Fruit fly (Drosophila melanogaster) whole organism, adult: ENCODE results near the gene CG13005.

ENCODE experiments used
- CG11617 ChIP-seq: fragments of 200-800 bp; sonication (Bioruptor generic); optimal IDR thresholded peaks from 2 replicates; lab custom pipeline; 2017; ENCODE audit warnings: mild to moderate bottlenecking, missing biosample characterization, missing genetic modification reagents, missing genetic modification characterization
- CG12768 ChIP-seq: fragments of 200-800 bp; sonication (Bioruptor generic); optimal IDR thresholded peaks from 2 replicates; lab custom pipeline; 2017; ENCODE audit warnings: missing biosample characterization, missing genetic modification characterization, mild to moderate bottlenecking, moderate library complexity, missing genetic modification reagents
- CG14711 ChIP-seq: fragments of 200-800 bp; sonication (Bioruptor generic); optimal IDR thresholded peaks from 2 replicates; lab custom pipeline; 2018; ENCODE audit warnings: missing biosample characterization, mild to moderate bottlenecking, missing genetic modification characterization, moderate library complexity
- CG1620 ChIP-seq: fragments of 200-800 bp; sonication (Bioruptor generic); optimal IDR thresholded peaks from 2 replicates; lab custom pipeline; 2016; ENCODE audit warnings: missing biosample characterization, missing genetic modification characterization
- CG33017 ChIP-seq: fragments of 200-800 bp; sonication (Bioruptor generic); optimal IDR thresholded peaks from 2 replicates; lab custom pipeline; 2018; ENCODE audit warnings: missing biosample characterization, mild to moderate bottlenecking, missing genetic modification characterization, moderate library complexity
- CG5204 ChIP-seq: fragments of 200-800 bp; sonication (Bioruptor generic); optimal IDR thresholded peaks from 2 replicates; lab custom pipeline; 2016; ENCODE audit warnings: missing biosample characterization, missing genetic modification characterization
- CG7045 ChIP-seq: fragments of 200-800 bp; sonication (Bioruptor generic); optimal IDR thresholded peaks from 2 replicates; lab custom pipeline; 2017; ENCODE audit warnings: missing biosample characterization, mild to moderate bottlenecking, missing genetic modification characterization
- CG7101 ChIP-seq: fragments of 200-800 bp; sonication (Bioruptor generic); optimal IDR thresholded peaks from 2 replicates; lab custom pipeline; 2018; ENCODE audit warnings: missing biosample characterization, mild to moderate bottlenecking, missing genetic modification characterization, moderate library complexity
- Clk ChIP-seq: fragments of 200-800 bp; sonication (Bioruptor generic); optimal IDR thresholded peaks from 2 replicates; lab custom pipeline; 2017; ENCODE audit warnings: missing biosample characterization, missing genetic modification characterization
- Crg-1 ChIP-seq: fragments of 200-800 bp; sonication (Bioruptor generic); optimal IDR thresholded peaks from 2 replicates; lab custom pipeline; 2016; ENCODE audit warnings: missing biosample characterization, missing genetic modification characterization
- Hr96 ChIP-seq: fragments of 200-800 bp; sonication (Bioruptor generic); optimal IDR thresholded peaks from 2 replicates; lab custom pipeline; 2016; ENCODE audit warnings: missing biosample characterization, missing genetic modification characterization
- Mnt ChIP-seq: fragments of 200-800 bp; sonication (Bioruptor generic); optimal IDR thresholded peaks from 2 replicates; lab custom pipeline; 2016; ENCODE audit warnings: missing biosample characterization, mild to moderate bottlenecking, missing genetic modification characterization
- bab1 ChIP-seq: fragments of 200-800 bp; sonication (Bioruptor generic); optimal IDR thresholded peaks from 3 replicates; lab custom pipeline; 2019; ENCODE audit warnings: missing biosample characterization, mild to moderate bottlenecking, missing genetic modification characterization, moderate library complexity
- cic ChIP-seq: fragments of 200-800 bp; sonication (Bioruptor generic); optimal IDR thresholded peaks from 2 replicates; lab custom pipeline; 2017; ENCODE audit warnings: missing biosample characterization, mild to moderate bottlenecking, missing genetic modification characterization, moderate library complexity
- cnc ChIP-seq, 2 experiments: fragments of >200 bp; optimal IDR thresholded peaks; 2 replicates each; lab custom pipeline; 2017
- kay ChIP-seq: fragments of 200-800 bp; sonication (Bioruptor generic); peaks from one replicate; lab custom pipeline; 2016; ENCODE audit warnings: missing biosample characterization, missing genetic modification characterization, borderline replicate concordance
- ovo ChIP-seq: fragments of 200-800 bp; sonication (Bioruptor generic); optimal IDR thresholded peaks from 2 replicates; lab custom pipeline; 2016; ENCODE audit warnings: missing biosample characterization, missing genetic modification characterization
- pad ChIP-seq: fragments of 200-800 bp; sonication (Bioruptor generic); optimal IDR thresholded peaks from 3 replicates; lab custom pipeline; 2017; ENCODE audit warnings: missing biosample characterization, missing genetic modification characterization, mild to moderate bottlenecking, moderate library complexity, missing genetic modification reagents
- tj ChIP-seq: fragments of 200-800 bp; sonication (Bioruptor generic); optimal IDR thresholded peaks from 3 replicates; lab custom pipeline; 2017; ENCODE audit warnings: missing biosample characterization, mild to moderate bottlenecking, missing genetic modification characterization, moderate library complexity
- toe ChIP-seq: fragments of 200-800 bp; sonication (Bioruptor generic); optimal IDR thresholded peaks from 2 replicates; lab custom pipeline; 2016; ENCODE audit warnings: missing biosample characterization, missing genetic modification characterization

Gene CG13005

dm6 chrX:16768770-16769169 lies 34.7 kb upstream of the CG13005 start:
- TF ChIP-seq cnc (optimal IDR thresholded peaks at IDR 0.05; lab: Kevin White, UChicago): no peak
- TF ChIP-seq Crg-1 (GFP tag; lab: Kevin White, UChicago): no peak
- TF ChIP-seq ovo (GFP tag; lab: Kevin White, UChicago): no peak
- no peak for TF ChIP-seq CG7045 (GFP tag; lab: Kevin White, UChicago)
- TF ChIP-seq bab1 (GFP tag; lab: Kevin White, UChicago): no peak
- no peak for TF ChIP-seq Mnt
- no peak for TF ChIP-seq Hr96
- TF ChIP-seq tj (GFP tag; lab: Kevin White, UChicago): no peak
- no peak for TF ChIP-seq CG11617 (GFP tag; lab: Kevin White, UChicago)
- TF ChIP-seq CG7101: no peak

DNA sequence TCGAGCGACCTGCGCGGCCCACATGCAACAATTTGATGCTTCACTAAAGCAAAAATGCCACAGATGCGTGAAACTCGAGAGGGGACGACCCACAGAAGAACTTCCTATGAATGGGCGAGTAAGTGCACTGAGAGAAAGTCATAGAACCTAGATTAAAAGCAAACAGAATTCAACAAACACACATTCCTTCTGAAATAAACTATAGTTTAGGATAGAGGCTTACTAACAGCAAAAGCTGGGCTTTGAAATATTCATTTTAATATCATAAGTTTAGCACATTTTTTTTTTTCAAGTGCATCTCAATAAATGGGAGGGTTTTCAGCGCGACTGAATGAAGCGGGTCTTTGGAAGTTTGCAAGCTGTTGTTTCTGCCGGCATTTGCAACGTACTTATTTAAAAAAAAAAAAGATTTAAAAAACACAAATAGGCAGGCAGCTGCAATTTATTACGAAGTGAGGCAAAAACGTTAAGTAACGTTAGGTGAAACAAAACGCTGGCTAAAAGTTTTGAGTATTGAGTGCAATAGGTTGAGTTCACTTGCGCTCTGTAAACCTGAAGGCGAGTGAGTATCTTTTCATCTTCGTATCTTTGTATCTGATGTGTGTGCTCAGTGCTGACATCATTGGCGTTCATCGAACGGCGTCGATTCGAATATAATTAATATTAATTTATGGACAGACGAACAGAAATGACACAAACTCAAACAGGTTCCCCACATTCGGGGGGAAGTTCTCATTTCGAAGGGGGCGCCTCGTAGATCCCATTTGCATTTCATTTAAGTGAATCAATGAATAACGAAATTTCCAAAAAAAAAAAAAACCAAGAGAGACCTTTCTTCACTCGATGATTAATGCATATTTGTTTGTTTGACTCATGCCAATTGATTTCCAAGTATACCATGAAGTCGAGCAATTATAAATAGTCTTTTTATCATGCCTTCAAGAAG lies 30.3 kb upstream of the CG13005 start:
- TF ChIP-seq kay (GFP tag; lab: Kevin White, UChicago) (no peak), CG14711 (tag; lab: Kevin White, UChicago) (peak; percentile 9)

dm6 chrX:16774201-16775061 lies 29.0 kb upstream of the CG13005 start:
- no peak for TF ChIP-seq Hr96
- TF ChIP-seq ovo (GFP tag; lab: Kevin White, UChicago): no peak
- TF ChIP-seq Crg-1 (GFP tag; lab: Kevin White, UChicago): no peak
- TF ChIP-seq Mnt: no peak
- no peak for TF ChIP-seq CG7101
- TF ChIP-seq pad (GFP tag; lab: Kevin White, UChicago): no peak
- no peak for TF ChIP-seq CG1620
- no peak for TF ChIP-seq kay (GFP tag; lab: Kevin White, UChicago)
- TF ChIP-seq CG5204: no peak
- no peak for TF ChIP-seq CG33017 (tag; lab: Kevin White, UChicago)
- TF ChIP-seq cic (GFP tag; lab: Kevin White, UChicago): no peak
- TF ChIP-seq toe (GFP tag; lab: Kevin White, UChicago): no peak
- no peak for TF ChIP-seq CG7045 (GFP tag; lab: Kevin White, UChicago)
- no peak for TF ChIP-seq Clk (GFP tag; lab: Kevin White, UChicago)
- no peak for TF ChIP-seq CG12768 (GFP tag; lab: Kevin White, UChicago)
- no peak for TF ChIP-seq tj (GFP tag; lab: Kevin White, UChicago)
- TF ChIP-seq CG11617 (GFP tag; lab: Kevin White, UChicago): no peak

dm6 chrX:16775083-16775482 lies 28.4 kb upstream of the CG13005 start:
- TF ChIP-seq CG1620 (no peak), Mnt (no peak), CG12768 (GFP tag; lab: Kevin White, UChicago) (no peak), tj (GFP tag; lab: Kevin White, UChicago) (no peak), Crg-1 (GFP tag; lab: Kevin White, UChicago) (no peak), toe (GFP tag; lab: Kevin White, UChicago) (no peak), bab1 (GFP tag; lab: Kevin White, UChicago) (no peak), CG11617 (GFP tag; lab: Kevin White, UChicago) (no peak), cnc (optimal IDR thresholded peaks at IDR 0.05; lab: Kevin White, UChicago) (no peak), ovo (GFP tag; lab: Kevin White, UChicago) (no peak), kay (GFP tag; lab: Kevin White, UChicago) (no peak), CG7101 (no peak), pad (GFP tag; lab: Kevin White, UChicago) (no peak), CG7045 (GFP tag; lab: Kevin White, UChicago) (no peak), Hr96 (no peak), Clk (GFP tag; lab: Kevin White, UChicago) (no peak), CG33017 (tag; lab: Kevin White, UChicago) (no peak), cic (GFP tag; lab: Kevin White, UChicago) (no peak), CG5204 (no peak)

DNA sequence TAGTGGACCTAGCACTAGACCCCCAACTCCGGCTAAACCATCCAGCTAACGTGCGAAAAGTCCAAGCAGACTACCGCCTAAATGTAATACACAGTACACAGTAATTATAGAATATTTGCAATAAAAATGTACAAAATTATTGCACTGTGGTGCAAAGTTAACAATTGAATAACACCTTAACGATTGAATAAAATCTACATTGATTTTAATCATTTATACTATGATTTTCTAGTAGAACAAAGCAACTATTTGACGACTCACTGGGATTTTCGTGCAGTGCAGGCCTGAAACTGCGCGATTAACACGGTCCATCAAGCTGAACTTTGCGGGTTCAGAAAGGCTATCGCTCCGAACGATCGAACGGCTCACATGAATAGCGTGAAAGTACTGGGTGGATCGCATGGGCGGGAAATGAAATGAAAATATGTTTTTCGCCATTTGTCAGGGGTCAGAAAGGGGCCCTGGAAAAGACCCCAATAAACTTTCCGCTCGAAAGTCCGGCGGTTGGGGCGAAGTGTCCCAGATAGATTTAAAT lies 25.2 kb upstream of the CG13005 start:
- TF ChIP-seq kay (GFP tag; lab: Kevin White, UChicago) (peak; percentile 48), CG5204 (no peak), bab1 (GFP tag; lab: Kevin White, UChicago) (no peak), CG33017 (tag; lab: Kevin White, UChicago) (no peak), CG7101 (no peak), CG1620 (no peak), Clk (GFP tag; lab: Kevin White, UChicago) (no peak), tj (GFP tag; lab: Kevin White, UChicago) (no peak)

DNA sequence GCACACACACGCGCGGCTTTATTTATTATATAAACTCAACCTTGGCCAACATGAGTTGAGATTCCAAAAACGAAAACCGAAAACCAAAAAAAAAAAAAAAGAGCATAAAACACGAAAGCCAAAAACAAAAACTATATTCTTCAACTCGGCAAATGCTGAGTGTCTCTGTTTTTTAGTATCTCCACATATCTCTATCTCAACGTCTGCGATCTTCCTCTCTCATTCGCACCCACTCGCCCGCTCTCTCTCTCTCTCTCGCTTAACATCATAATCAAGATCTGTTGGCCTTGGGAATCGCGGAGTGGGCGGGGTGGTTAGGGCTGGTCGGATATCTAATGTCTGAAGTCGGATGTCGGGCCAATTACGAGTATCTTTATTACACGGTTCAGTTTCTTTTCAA lies 23.2 kb upstream of the CG13005 start:
- TF ChIP-seq tj (GFP tag; lab: Kevin White, UChicago) (peak; percentile 71), cnc (optimal IDR thresholded peaks at IDR 0.05; lab: Kevin White, UChicago) (no peak)
